Fruit fly (Drosophila melanogaster): Measurements from ENCODE around the gene CG8379.

Gene CG8379

dm6 chr3R:8841038-8841437 lies 16.8 kb downstream of the CG8379 start:
- TF ChIP-seq usp (GFP tag; optimal IDR thresholded peaks at IDR 0.05), result no peak
- no peak for TF ChIP-seq HLH106 (tag; optimal IDR thresholded peaks at IDR 0.05)
- TF ChIP-seq Dif (GFP tag; optimal IDR thresholded peaks at IDR 0.05; ENCODE audit: partially characterized antibody), result no peak
- no peak for TF ChIP-seq sage (GFP tag; optimal IDR thresholded peaks at IDR 0.05)
- TF ChIP-seq OdsH (GFP tag; optimal IDR thresholded peaks at IDR 0.05), result no peak
- TF ChIP-seq br (GFP tag; optimal IDR thresholded peaks at IDR 0.05), result no peak
- no peak for TF ChIP-seq CrebA (GFP tag; optimal IDR thresholded peaks at IDR 0.05; ENCODE audit: borderline replicate concordance)
- TF ChIP-seq woc (GFP tag; optimal IDR thresholded peaks at IDR 0.05), result no peak
- TF ChIP-seq dmrt93B (GFP tag; optimal IDR thresholded peaks at IDR 0.05), result no peak
- no peak for TF ChIP-seq Rel (GFP tag; optimal IDR thresholded peaks at IDR 0.05)
- no peak for TF ChIP-seq Rel (tag; optimal IDR thresholded peaks at IDR 0.05)

- no peak for TF ChIP-seq rgr (GFP tag; optimal IDR thresholded peaks at IDR 0.05)
- no peak for TF ChIP-seq lola (GFP tag; optimal IDR thresholded peaks at IDR 0.05)
- no peak for TF ChIP-seq usp (GFP tag; optimal IDR thresholded peaks at IDR 0.05)
- TF ChIP-seq Abd-B (GFP tag; optimal IDR thresholded peaks at IDR 0.05), result no peak
- no peak for TF ChIP-seq Vsx2 (GFP tag; optimal IDR thresholded peaks at IDR 0.05; ENCODE audit: partially characterized antibody)
- TF ChIP-seq Dfd (GFP tag; optimal IDR thresholded peaks at IDR 0.05), result no peak
- TF ChIP-seq jim (GFP tag; optimal IDR thresholded peaks at IDR 0.05), result no peak
- TF ChIP-seq fru (GFP tag; optimal IDR thresholded peaks at IDR 0.05), result no peak
- TF ChIP-seq Jra (GFP tag; optimal IDR thresholded peaks at IDR 0.05), result no peak
- no peak for TF ChIP-seq dmrt93B (GFP tag; optimal IDR thresholded peaks at IDR 0.05)
- no peak for TF ChIP-seq Dif (GFP tag; optimal IDR thresholded peaks at IDR 0.05; ENCODE audit: partially characterized antibody)
- TF ChIP-seq N (GFP tag; optimal IDR thresholded peaks at IDR 0.05), result no peak
- TF ChIP-seq Sp1 (GFP tag; optimal IDR thresholded peaks at IDR 0.05), result no peak
- no peak for TF ChIP-seq HLH106 (tag; optimal IDR thresholded peaks at IDR 0.05)
- no peak for TF ChIP-seq brk (GFP tag; optimal IDR thresholded peaks at IDR 0.05)
- TF ChIP-seq pan (optimal IDR thresholded peaks at IDR 0.05), result no peak
- no peak for TF ChIP-seq ey (GFP tag; optimal IDR thresholded peaks at IDR 0.05)
- no peak for TF ChIP-seq woc (GFP tag; optimal IDR thresholded peaks at IDR 0.05)
Observed at dm6 chr3R:8841533-8841932, 17.3 kb downstream of the CG8379 start.

- no peak for TF ChIP-seq Abd-B (GFP tag; optimal IDR thresholded peaks at IDR 0.05)
- TF ChIP-seq jim (GFP tag; optimal IDR thresholded peaks at IDR 0.05), result no peak
- TF ChIP-seq pan (optimal IDR thresholded peaks at IDR 0.05), result no peak
- no peak for TF ChIP-seq dmrt93B (GFP tag; optimal IDR thresholded peaks at IDR 0.05)
- no peak for TF ChIP-seq CG9705 (GFP tag; optimal IDR thresholded peaks at IDR 0.05)
- no peak for TF ChIP-seq ey (GFP tag; optimal IDR thresholded peaks at IDR 0.05)
- no peak for TF ChIP-seq br (GFP tag; optimal IDR thresholded peaks at IDR 0.05)
- no peak for TF ChIP-seq usp (GFP tag; optimal IDR thresholded peaks at IDR 0.05)
- TF ChIP-seq dl (GFP tag; optimal IDR thresholded peaks at IDR 0.05; ENCODE audit: insufficient read depth in 1 of 2, partially characterized antibody in 2 of 2), result no peak
- no peak for TF ChIP-seq OdsH (GFP tag; optimal IDR thresholded peaks at IDR 0.05)
- TF ChIP-seq tai (GFP tag; optimal IDR thresholded peaks at IDR 0.05), result no peak
- no peak for TF ChIP-seq CG32264 (GFP tag; optimal IDR thresholded peaks at IDR 0.05)
- TF ChIP-seq CrebA (GFP tag; optimal IDR thresholded peaks at IDR 0.05; ENCODE audit: borderline replicate concordance), result no peak
- TF ChIP-seq sv (GFP tag; optimal IDR thresholded peaks at IDR 0.05), result no peak
- TF ChIP-seq rgr (GFP tag; optimal IDR thresholded peaks at IDR 0.05), result no peak
- no peak for TF ChIP-seq Dif (GFP tag; optimal IDR thresholded peaks at IDR 0.05; ENCODE audit: partially characterized antibody)
- TF ChIP-seq dsf (GFP tag; optimal IDR thresholded peaks at IDR 0.05; ENCODE audit: borderline replicate concordance), result no peak
Observed at dm6 chr3R:8843942-8844637, 19.9 kb downstream of the CG8379 start.

dm6 chr3R:8844955-8845354 lies 20.7 kb downstream of the CG8379 start:
- peak; percentile 40 for TF ChIP-seq sage (GFP tag; optimal IDR thresholded peaks at IDR 0.05)
- TF ChIP-seq dmrt93B (GFP tag; optimal IDR thresholded peaks at IDR 0.05), result no peak
- TF ChIP-seq Hnf4 (GFP tag; optimal IDR thresholded peaks at IDR 0.05), result peak; percentile 13
- no peak for TF ChIP-seq rgr (GFP tag; optimal IDR thresholded peaks at IDR 0.05)
- TF ChIP-seq Sp1 (GFP tag; optimal IDR thresholded peaks at IDR 0.05), result no peak
- TF ChIP-seq CrebA (GFP tag; optimal IDR thresholded peaks at IDR 0.05; ENCODE audit: borderline replicate concordance), result no peak
- TF ChIP-seq CG32264 (GFP tag; optimal IDR thresholded peaks at IDR 0.05), result peak; percentile 8
- peak; percentile 27 for TF ChIP-seq tai (GFP tag; optimal IDR thresholded peaks at IDR 0.05)
- no peak for TF ChIP-seq br (GFP tag; optimal IDR thresholded peaks at IDR 0.05)
